Fruit fly (Drosophila melanogaster): ENCODE measurements around the gene Alp11.

The Alp11 gene

dm6 chrX:15574384-15574783 lies 13.1 kb upstream of the Alp11 start, which contains the start of gene CG9213 (continued):
- peak; percentile 68; the same call in 1 of the 2 replicates for TF ChIP-seq nerfin-2 (GFP tag; IDR thresholded peaks at IDR 0.05; ENCODE audit: partially characterized antibody)
- TF ChIP-seq CG14710 (tag; optimal IDR thresholded peaks at IDR 0.05): peak; percentile 19
- TF ChIP-seq CG8281 (tag; optimal IDR thresholded peaks at IDR 0.05): peak; percentile 65
- TF ChIP-seq CG9727 (GFP tag; optimal IDR thresholded peaks at IDR 0.05): no peak
- TF ChIP-seq sob (GFP tag; IDR thresholded peaks at IDR 0.05): 0 out of 2 replicates have a peak, but pooled peaks have one; percentile 10
- peak; percentile 63 for TF ChIP-seq ato (GFP tag; IDR thresholded peaks at IDR 0.05; ENCODE audit: partially characterized antibody)
- TF ChIP-seq Xbp1 (GFP tag; optimal IDR thresholded peaks at IDR 0.05): peak; percentile 23
- TF ChIP-seq CG7963 (GFP tag; IDR thresholded peaks at IDR 0.05; ENCODE audit: partially characterized antibody): peak; percentile 49; the same call in 1 of the 3 replicates
- TF ChIP-seq vnd (GFP tag; IDR thresholded peaks at IDR 0.05; ENCODE audit: partially characterized antibody): peak; percentile 72
- TF ChIP-seq CG9437 (GFP tag; optimal IDR thresholded peaks at IDR 0.05): no peak
- peak; percentile 81 for TF ChIP-seq row (GFP tag; IDR thresholded peaks at IDR 0.05)
- peak; percentile 86 for TF ChIP-seq Doc3 (GFP tag; IDR thresholded peaks at IDR 0.05; ENCODE audit: partially characterized antibody)
- peak; percentile 34 for TF ChIP-seq Dp (GFP tag; optimal IDR thresholded peaks at IDR 0.05)
- 0 out of 2 replicates have a peak, but pooled peaks have one; percentile 7 for TF ChIP-seq CG6272 (GFP tag; IDR thresholded peaks at IDR 0.05)
- no peak for TF ChIP-seq slp2 (GFP tag; optimal IDR thresholded peaks at IDR 0.05)

DNA sequence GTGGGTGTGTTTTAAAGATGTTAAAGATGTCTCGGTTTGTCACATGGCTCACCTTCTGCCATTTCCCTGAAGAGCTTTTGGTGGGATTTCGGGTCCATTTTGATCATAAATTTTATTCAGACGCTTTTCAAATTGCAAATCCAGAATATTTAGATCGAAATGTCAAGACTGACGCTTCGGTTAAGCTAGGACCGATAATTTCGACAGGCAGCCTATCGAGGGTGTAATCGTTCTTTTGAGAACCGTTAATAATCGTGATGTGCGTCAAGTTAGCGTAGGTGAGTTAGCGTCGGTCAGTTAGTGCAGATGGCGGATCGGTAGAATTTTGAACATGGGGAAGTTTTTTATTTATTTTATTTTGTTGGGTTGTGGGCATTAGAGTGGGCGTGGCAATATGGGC lies 12.0 kb upstream of the Alp11 start, which contains the start of gene CG42299:
CG42299 (minus strand) TSS at position 127 of the 400 bp plus-strand sequence.
- TF ChIP-seq CG3847 (GFP tag; IDR thresholded peaks at IDR 0.05) (no peak), CG17829 (tag; optimal IDR thresholded peaks at IDR 0.05) (no peak), prd (optimal IDR thresholded peaks at IDR 0.05) (no peak), prd (GFP tag; IDR thresholded peaks at IDR 0.05) (no peak), ara (GFP tag; IDR thresholded peaks at IDR 0.05) (no peak), Bteb2 (GFP tag; optimal IDR thresholded peaks at IDR 0.05) (no peak), CG18011 (GFP tag; optimal IDR thresholded peaks at IDR 0.05) (no peak), amos (GFP tag; IDR thresholded peaks at IDR 0.05; ENCODE audit: partially characterized antibody) (peak; percentile 27; the same call in 1 of the 2 replicates), unc-4 (GFP tag; IDR thresholded peaks at IDR 0.05; ENCODE audit: partially characterized antibody) (peak; percentile 41; the same call in 1 of the 2 replicates), otp (GFP tag; IDR thresholded peaks at IDR 0.05) (no peak), gro (GFP tag; optimal IDR thresholded peaks at IDR 0.05) (no peak), ac (GFP tag; optimal IDR thresholded peaks at IDR 0.05) (no peak), bigmax (GFP tag; optimal IDR thresholded peaks at IDR 0.05) (no peak), CG16815 (GFP tag; optimal IDR thresholded peaks at IDR 0.05) (no peak), BtbVII (GFP tag; optimal IDR thresholded peaks at IDR 0.05) (no peak), CG4617 (GFP tag; optimal IDR thresholded peaks at IDR 0.05; ENCODE audit: borderline replicate concordance) (no peak), Dll (GFP tag; IDR thresholded peaks at IDR 0.05; ENCODE audit: partially characterized antibody) (peak; percentile 53; the same call in 1 of the 4 replicates), chinmo (GFP tag; IDR thresholded peaks at IDR 0.05; ENCODE audit: partially characterized antibody) (0 out of 4 replicates have a peak, but pooled peaks have one; percentile 59), CG15269 (tag; optimal IDR thresholded peaks at IDR 0.05) (no peak), HmgD (GFP tag; optimal IDR thresholded peaks at IDR 0.05) (no peak), CG34376 (GFP tag; optimal IDR thresholded peaks at IDR 0.05) (no peak), CG17385 (GFP tag; optimal IDR thresholded peaks at IDR 0.05) (no peak), Nf-YC (tag; optimal IDR thresholded peaks at IDR 0.05) (no peak), nom (GFP tag; optimal IDR thresholded peaks at IDR 0.05) (no peak), nau (GFP tag; optimal IDR thresholded peaks at IDR 0.05) (no peak), CG11093 (GFP tag; IDR thresholded peaks at IDR 0.05) (no peak), CG16863 (GFP tag; optimal IDR thresholded peaks at IDR 0.05) (no peak), luna (GFP tag; optimal IDR thresholded peaks at IDR 0.05) (no peak), CG12659 (GFP tag; optimal IDR thresholded peaks at IDR 0.05) (no peak), nmo (GFP tag; optimal IDR thresholded peaks at IDR 0.05) (no peak), CG18262 (tag; optimal IDR thresholded peaks at IDR 0.05) (no peak), rib (GFP tag; IDR thresholded peaks at IDR 0.05) (no peak), p53 (GFP tag; optimal IDR thresholded peaks at IDR 0.05) (no peak), CG9817 (tag; optimal IDR thresholded peaks at IDR 0.05) (no peak)

Measured in whole organism, embryonic.